Fruit fly (Drosophila melanogaster): Measurements from ENCODE around the gene cyst.

The cyst gene

dm6 chr2L:19542268-19542773 is 33.8 kb upstream of the cyst start (continued):
- TF ChIP-seq CG10274 (GFP tag; optimal IDR thresholded peaks at IDR 0.05) (no peak), CG17612 (GFP tag; IDR thresholded peaks at IDR 0.05) (no peak), grn (GFP tag; optimal IDR thresholded peaks at IDR 0.05) (peak; percentile 62), exex (tag; optimal IDR thresholded peaks at IDR 0.05) (peak; percentile 10), CG30431 (GFP tag; optimal IDR thresholded peaks at IDR 0.05) (no peak), gsb (GFP tag; IDR thresholded peaks at IDR 0.05) (no peak), oc (tag; optimal IDR thresholded peaks at IDR 0.05) (peak; percentile 71), row (GFP tag; IDR thresholded peaks at IDR 0.05) (no peak), nom (GFP tag; optimal IDR thresholded peaks at IDR 0.05) (no peak), Sry-β (GFP tag; optimal IDR thresholded peaks at IDR 0.05) (no peak), chinmo (GFP tag; IDR thresholded peaks at IDR 0.05; ENCODE audit: partially characterized antibody) (peak; percentile 66; the same call in 2 of the 4 replicates), Nf-YB (GFP tag; optimal IDR thresholded peaks at IDR 0.05) (no peak), CG4617 (GFP tag; optimal IDR thresholded peaks at IDR 0.05; ENCODE audit: borderline replicate concordance) (peak; percentile 2), Pdp1 (GFP tag; optimal IDR thresholded peaks at IDR 0.05) (peak in 1 of 2 experiments; percentile 26), PHDP (tag; optimal IDR thresholded peaks at IDR 0.05) (no peak), Doc3 (GFP tag; IDR thresholded peaks at IDR 0.05; ENCODE audit: partially characterized antibody) (peak; percentile 85), ssp (GFP tag; IDR thresholded peaks at IDR 0.05) (no peak), E2f2 (GFP tag; IDR thresholded peaks at IDR 0.05) (peak; percentile 67), sqz (GFP tag; optimal IDR thresholded peaks at IDR 0.05) (no peak), CG3995 (GFP tag; optimal IDR thresholded peaks at IDR 0.05) (peak; percentile 99), Fer1 (GFP tag; optimal IDR thresholded peaks at IDR 0.05) (peak; percentile 26), CG16815 (GFP tag; optimal IDR thresholded peaks at IDR 0.05) (no peak), dimm (GFP tag; IDR thresholded peaks at IDR 0.05) (no peak), klu (GFP tag; IDR thresholded peaks at IDR 0.05) (no peak), CG2116 (GFP tag; optimal IDR thresholded peaks at IDR 0.05) (peak; percentile 78), CG18476 (GFP tag; optimal IDR thresholded peaks at IDR 0.05) (no peak), CG17385 (GFP tag; optimal IDR thresholded peaks at IDR 0.05) (no peak), Hand (GFP tag; optimal IDR thresholded peaks at IDR 0.05) (no peak), NFAT (GFP tag; IDR thresholded peaks at IDR 0.05) (no peak), CG5953 (GFP tag; IDR thresholded peaks at IDR 0.05) (no peak), CG13894 (tag; optimal IDR thresholded peaks at IDR 0.05) (peak; percentile 28), Lhr (GFP tag; optimal IDR thresholded peaks at IDR 0.05) (no peak), tx (GFP tag; optimal IDR thresholded peaks at IDR 0.05) (no peak), sima (GFP tag; optimal IDR thresholded peaks at IDR 0.05) (no peak), az2 (GFP tag; optimal IDR thresholded peaks at IDR 0.05) (no peak), CG18262 (tag; optimal IDR thresholded peaks at IDR 0.05) (no peak), sna (GFP tag; IDR thresholded peaks at IDR 0.05; ENCODE audit: partially characterized antibody) (peak; percentile 90), NC2β (GFP tag; optimal IDR thresholded peaks at IDR 0.05) (no peak), HHEX (GFP tag; optimal IDR thresholded peaks at IDR 0.05) (no peak), CG32532 (GFP tag; IDR thresholded peaks at IDR 0.05) (no peak), CG17802 (tag; optimal IDR thresholded peaks at IDR 0.05) (no peak), CG10462 (GFP tag; optimal IDR thresholded peaks at IDR 0.05) (no peak), CG2712 (tag; optimal IDR thresholded peaks at IDR 0.05) (peak; percentile 33), CG5180 (GFP tag; optimal IDR thresholded peaks at IDR 0.05) (no peak), pb (GFP tag; optimal IDR thresholded peaks at IDR 0.05) (no peak), CG17186 (GFP tag; optimal IDR thresholded peaks at IDR 0.05) (no peak), B-H1 (GFP tag; IDR thresholded peaks at IDR 0.05) (no peak), ro (GFP tag; IDR thresholded peaks at IDR 0.05) (no peak), hbn (GFP tag; IDR thresholded peaks at IDR 0.05; ENCODE audit: partially characterized antibody) (peak; percentile 84), Chrac-16 (GFP tag; optimal IDR thresholded peaks at IDR 0.05) (no peak), Xrp1 (GFP tag; IDR thresholded peaks at IDR 0.05) (no peak)
